Fruit fly (Drosophila melanogaster) whole organism, prepupa: ENCODE measurements around the gene Poc1.

ENCODE experiments used
- Blimp-1 ChIP-seq: fragments of 200-800 bp; sonication (Bioruptor generic); optimal IDR thresholded peaks from 3 replicates; lab custom pipeline; 2017; ENCODE audit warnings: missing biosample characterization, missing genetic modification characterization, mild to moderate bottlenecking, moderate library complexity, missing genetic modification reagents
- CG10669 ChIP-seq: fragments of 200-800 bp; sonication (Bioruptor generic); optimal IDR thresholded peaks from 3 replicates; lab custom pipeline; 2018; ENCODE audit warnings: missing biosample characterization, mild to moderate bottlenecking, missing genetic modification characterization, moderate library complexity
- CG11902 ChIP-seq: fragments of 200-800 bp; sonication (Bioruptor generic); optimal IDR thresholded peaks from 3 replicates; lab custom pipeline; 2016; ENCODE audit warnings: missing biosample characterization, missing genetic modification characterization
- CG15336 ChIP-seq: fragments of 200-800 bp; sonication (Bioruptor generic); IDR thresholded peaks from 2 replicates; pipeline ENCODE4 v1.3.6; 2022; ENCODE audit warnings: missing biosample characterization, missing genetic modification characterization
- CG1621 ChIP-seq: fragments of 200-800 bp; sonication (Bioruptor generic); optimal IDR thresholded peaks from 3 replicates; lab custom pipeline; 2018; ENCODE audit warnings: missing biosample characterization, mild to moderate bottlenecking, missing genetic modification characterization
- CG3032 ChIP-seq: fragments of 200-800 bp; optimal IDR thresholded peaks from 2 replicates; lab custom pipeline; 2019; ENCODE audit warnings: missing biosample characterization, mild to moderate bottlenecking, missing genetic modification characterization, moderate library complexity
- CG31627 ChIP-seq: fragments of 200-800 bp; sonication (Bioruptor generic); optimal IDR thresholded peaks from 3 replicates; lab custom pipeline; 2016; ENCODE audit warnings: missing biosample characterization, missing genetic modification characterization
- CG34406 ChIP-seq: fragments of 200-800 bp; sonication (Bioruptor generic); optimal IDR thresholded peaks from 3 replicates; lab custom pipeline; 2016; ENCODE audit warnings: missing biosample characterization, missing genetic modification characterization
- CG3919 ChIP-seq: fragments of 200-800 bp; sonication (Bioruptor generic); optimal IDR thresholded peaks from 3 replicates; lab custom pipeline; 2016; ENCODE audit warnings: missing biosample characterization, missing genetic modification characterization
- CG6163 ChIP-seq: fragments of 200-800 bp; sonication (Bioruptor generic); IDR thresholded peaks from 3 replicates; pipeline ENCODE4 v1.3.6; 2022; ENCODE audit warnings: missing biosample characterization, missing genetic modification characterization
- CG6808 ChIP-seq: fragments of 200-800 bp; sonication (Bioruptor generic); optimal IDR thresholded peaks from 3 replicates; lab custom pipeline; 2017; ENCODE audit warnings: missing biosample characterization, missing genetic modification characterization, mild to moderate bottlenecking, moderate library complexity, missing genetic modification reagents
- CG7368 ChIP-seq: fragments of 200-800 bp; sonication (Bioruptor generic); optimal IDR thresholded peaks from 3 replicates; lab custom pipeline; 2016; ENCODE audit warnings: missing biosample characterization, missing genetic modification characterization
- CG8119 ChIP-seq: fragments of 200-800 bp; sonication (Bioruptor generic); IDR thresholded peaks from 3 replicates; pipeline ENCODE4 v1.3.6; 2022; ENCODE audit warnings: missing biosample characterization, missing genetic modification characterization
- CG8319 ChIP-seq: fragments of 200-800 bp; sonication (Bioruptor generic); optimal IDR thresholded peaks from 3 replicates; lab custom pipeline; 2016; ENCODE audit warnings: missing biosample characterization, missing genetic modification characterization
- CG8632 ChIP-seq: fragments of 200-800 bp; sonication (Bioruptor generic); optimal IDR thresholded peaks from 3 replicates; lab custom pipeline; 2016; ENCODE audit warnings: missing biosample characterization, missing genetic modification characterization
- CG9139 ChIP-seq: fragments of 200-800 bp; sonication (Bioruptor generic); optimal IDR thresholded peaks from 3 replicates; lab custom pipeline; 2017; ENCODE audit warnings: missing biosample characterization, mild to moderate bottlenecking, missing genetic modification characterization
- Eip78C ChIP-seq: fragments of 200-800 bp; sonication (Bioruptor generic); peaks from one replicate; lab custom pipeline; 2016; ENCODE audit warnings: missing biosample characterization, missing genetic modification characterization
- Ets21C ChIP-seq: fragments of 200-800 bp; sonication (Bioruptor generic); optimal IDR thresholded peaks from 3 replicates; lab custom pipeline; 2016; ENCODE audit warnings: missing biosample characterization, missing genetic modification characterization
- Ets96B ChIP-seq: fragments of 200-800 bp; optimal IDR thresholded peaks from 2 replicates; lab custom pipeline; 2019; ENCODE audit warnings: missing biosample characterization, mild to moderate bottlenecking, missing genetic modification characterization, moderate library complexity
- Gug ChIP-seq: fragments of 200-800 bp; sonication (Bioruptor generic); IDR thresholded peaks from 2 replicates; pipeline ENCODE4 v1.3.6; 2022; ENCODE audit warnings: missing biosample characterization, missing genetic modification characterization
- Hr39 ChIP-seq: fragments of 200-800 bp; sonication (Bioruptor generic); optimal IDR thresholded peaks from 2 replicates; lab custom pipeline; 2016; ENCODE audit warnings: missing biosample characterization, missing genetic modification characterization
- Hr4 ChIP-seq: fragments of 200-800 bp; sonication (Bioruptor generic); optimal IDR thresholded peaks from 3 replicates; lab custom pipeline; 2016; ENCODE audit warnings: missing biosample characterization, missing genetic modification characterization
- Smox ChIP-seq: fragments of 200-800 bp; sonication (Bioruptor generic); optimal IDR thresholded peaks from 3 replicates; lab custom pipeline; 2016; ENCODE audit warnings: missing biosample characterization, missing genetic modification characterization
- Sox14 ChIP-seq: fragments of 200-800 bp; sonication (Bioruptor generic); optimal IDR thresholded peaks from 3 replicates; lab custom pipeline; 2016; ENCODE audit warnings: missing biosample characterization, missing genetic modification characterization
- acj6 ChIP-seq: fragments of 200-800 bp; sonication (Bioruptor generic); optimal IDR thresholded peaks from 3 replicates; lab custom pipeline; 2016; ENCODE audit warnings: missing biosample characterization, missing genetic modification characterization
- cyc ChIP-seq: fragments of 200-800 bp; sonication (Bioruptor generic); optimal IDR thresholded peaks from 3 replicates; lab custom pipeline; 2016; ENCODE audit warnings: missing biosample characterization, missing genetic modification characterization
- dsx ChIP-seq: fragments of 200-800 bp; optimal IDR thresholded peaks from 3 replicates; lab custom pipeline; 2019; ENCODE audit warnings: missing biosample characterization, mild to moderate bottlenecking, missing genetic modification characterization, moderate library complexity; ENCODE audit not compliant: poor library complexity, severe bottlenecking
- fd59A ChIP-seq: fragments of 200-800 bp; sonication (Bioruptor generic); optimal IDR thresholded peaks from 2 replicates; lab custom pipeline; 2017; ENCODE audit warnings: missing biosample characterization, mild to moderate bottlenecking, missing genetic modification characterization, missing genetic modification reagents
- fd85E ChIP-seq: fragments of 200-800 bp; sonication (Bioruptor generic); optimal IDR thresholded peaks from 3 replicates; lab custom pipeline; 2016; ENCODE audit warnings: missing biosample characterization, missing genetic modification characterization
- fkh ChIP-seq: fragments of 200-800 bp; sonication (Bioruptor generic); optimal IDR thresholded peaks from 3 replicates; lab custom pipeline; 2017; ENCODE audit warnings: missing biosample characterization, mild to moderate bottlenecking, missing genetic modification characterization, moderate library complexity
- lz ChIP-seq: fragments of 200-800 bp; sonication (Bioruptor generic); optimal IDR thresholded peaks from 3 replicates; lab custom pipeline; 2016; ENCODE audit warnings: missing biosample characterization, missing genetic modification characterization
- spab ChIP-seq: fragments of 200-800 bp; sonication (Bioruptor generic); optimal IDR thresholded peaks from 2 replicates; lab custom pipeline; 2017; ENCODE audit warnings: missing biosample characterization, mild to moderate bottlenecking, missing genetic modification characterization, missing genetic modification reagents
- svp ChIP-seq: fragments of 200-800 bp; sonication (Bioruptor generic); peaks from one replicate; lab custom pipeline; 2016; ENCODE audit warnings: missing biosample characterization, missing genetic modification characterization
- topi ChIP-seq: fragments of 200-800 bp; sonication (Bioruptor generic); optimal IDR thresholded peaks from 3 replicates; lab custom pipeline; 2016; ENCODE audit warnings: missing biosample characterization, missing genetic modification characterization
- vri ChIP-seq: fragments of 200-800 bp; sonication (Bioruptor generic); optimal IDR thresholded peaks from 3 replicates; lab custom pipeline; 2016; ENCODE audit warnings: missing biosample characterization, mild to moderate bottlenecking, missing genetic modification characterization

Poc1 gene

DNA sequence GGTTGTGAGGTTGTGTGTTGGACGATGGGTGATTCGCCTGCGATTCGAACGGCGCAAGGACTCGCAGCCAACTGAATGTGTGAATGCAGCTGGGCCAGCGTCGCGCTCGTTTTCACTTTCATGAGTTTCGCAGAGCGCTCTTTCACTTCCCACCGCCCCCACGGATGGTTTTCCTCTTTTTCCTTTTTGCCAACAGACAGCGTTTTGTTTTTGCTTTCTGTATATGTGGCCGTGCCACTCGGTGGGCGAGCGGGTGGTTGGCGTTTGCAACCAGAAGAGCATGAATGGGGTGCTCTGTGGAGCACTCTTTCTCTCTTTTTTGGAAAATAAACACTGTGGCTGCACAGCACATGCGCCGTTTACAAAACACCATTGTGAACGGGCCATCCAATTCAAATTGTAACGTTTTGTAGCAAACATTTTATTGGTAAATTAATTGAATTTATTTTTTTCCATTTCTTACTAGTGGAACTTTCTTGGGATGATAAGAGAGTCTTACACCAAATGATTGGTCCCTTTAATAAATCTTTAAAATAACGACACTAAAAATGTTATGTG lies 45.4 kb upstream of the Poc1 start, which contains the start of gene CG10713 (continued):
- TF ChIP-seq CG10669 (GFP tag; lab: Kevin White, UChicago) (peak; percentile 60), lz (no peak), Ets21C (GFP tag; lab: Kevin White, UChicago) (no peak), Smox (no peak), Eip78C (GFP tag; lab: Kevin White, UChicago) (peak; percentile 35), cyc (no peak), Hr39 (GFP tag; lab: Kevin White, UChicago) (no peak), fd59A (GFP tag; lab: Kevin White, UChicago) (no peak), CG34406 (GFP tag; lab: Kevin White, UChicago) (no peak), acj6 (GFP tag; lab: Kevin White, UChicago) (no peak), CG9139 (GFP tag; lab: Kevin White, UChicago) (peak; percentile 60), Blimp-1 (GFP tag; lab: Kevin White, UChicago) (no peak), Sox14 (GFP tag; lab: Kevin White, UChicago) (peak; percentile 13), CG1621 (tag; lab: Kevin White, UChicago) (peak; percentile 44), CG7368 (GFP tag; lab: Kevin White, UChicago) (peak; percentile 44), Hr4 (no peak), CG8319 (GFP tag; lab: Kevin White, UChicago) (no peak), spab (GFP tag; lab: Kevin White, UChicago) (peak; percentile 41), vri (GFP tag; lab: Kevin White, UChicago) (no peak), CG11902 (GFP tag; lab: Kevin White, UChicago) (no peak), CG8632 (GFP tag; lab: Kevin White, UChicago) (no peak), CG15336 (GFP tag; lab: Robert Waterston, UW) (peak; percentile 69), CG6163 (GFP tag; lab: Robert Waterston, UW) (peak; percentile 79), Gug (GFP tag; lab: Robert Waterston, UW) (peak; percentile 21; the same call in 1 of the 2 replicates), CG8119 (GFP tag; lab: Robert Waterston, UW) (peak; percentile 67; the same call in 2 of the 3 replicates), dsx (no peak)

DNA sequence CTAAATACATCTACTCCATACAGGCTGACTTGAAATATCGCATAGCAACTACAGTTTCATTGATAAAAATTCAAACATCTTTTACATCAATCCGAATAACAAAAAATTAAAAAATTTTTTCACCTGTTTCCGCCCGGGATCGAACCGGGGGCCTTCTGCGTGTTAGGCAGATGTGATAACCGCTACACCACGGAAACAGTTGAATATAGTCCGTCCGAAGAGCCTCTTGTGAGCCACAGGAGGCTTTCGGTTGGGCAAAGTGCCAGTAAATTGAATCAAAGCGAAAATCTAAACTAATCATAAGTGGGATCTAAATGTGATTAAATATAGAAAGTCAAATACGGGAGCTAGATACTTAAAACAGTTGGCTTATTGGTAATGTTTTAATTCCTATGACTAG lies 43.7 kb upstream of the Poc1 start:
- TF ChIP-seq CG31627 (GFP tag; lab: Kevin White, UChicago) (no peak), Hr39 (GFP tag; lab: Kevin White, UChicago) (no peak), CG8319 (GFP tag; lab: Kevin White, UChicago) (no peak), fd85E (GFP tag; lab: Kevin White, UChicago) (no peak), fd59A (GFP tag; lab: Kevin White, UChicago) (no peak), CG3919 (GFP tag; lab: Kevin White, UChicago) (no peak), vri (GFP tag; lab: Kevin White, UChicago) (no peak), Eip78C (GFP tag; lab: Kevin White, UChicago) (no peak), Blimp-1 (GFP tag; lab: Kevin White, UChicago) (no peak), Ets96B (tag; lab: Kevin White, UChicago) (no peak), CG8119 (GFP tag; lab: Robert Waterston, UW) (no peak), CG6808 (no peak), CG15336 (GFP tag; lab: Robert Waterston, UW) (no peak), topi (GFP tag; lab: Kevin White, UChicago) (no peak), CG3032 (tag; lab: Kevin White, UChicago) (no peak), Smox (no peak), CG11902 (GFP tag; lab: Kevin White, UChicago) (no peak), fkh (GFP tag; lab: Kevin White, UChicago) (no peak)
- TF ChIP-seq, all 60 proteins: peak for 0

DNA sequence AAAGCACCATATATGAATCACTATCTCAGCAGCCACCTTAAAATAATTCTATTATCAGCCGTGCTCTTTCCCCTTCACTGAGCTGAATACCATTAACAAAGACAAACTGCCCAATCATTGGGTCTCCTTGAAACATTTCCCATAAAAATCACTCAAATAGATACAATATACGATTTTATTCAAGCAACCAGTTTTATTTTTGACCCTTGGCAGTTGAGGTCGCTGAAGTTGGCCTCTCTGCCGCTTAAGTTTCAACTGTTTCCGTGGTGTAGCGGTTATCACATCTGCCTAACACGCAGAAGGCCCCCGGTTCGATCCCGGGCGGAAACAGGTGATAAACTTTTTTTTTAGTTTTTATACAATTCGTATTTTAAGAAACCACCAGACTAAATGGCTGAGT lies 43.0 kb upstream of the Poc1 start:
- TF ChIP-seq svp (GFP tag; lab: Kevin White, UChicago) (peak; percentile 68), CG9139 (GFP tag; lab: Kevin White, UChicago) (no peak)
